Fruit fly (Drosophila melanogaster): ENCODE results near the gene Grip84.

Gene Grip84

DNA sequence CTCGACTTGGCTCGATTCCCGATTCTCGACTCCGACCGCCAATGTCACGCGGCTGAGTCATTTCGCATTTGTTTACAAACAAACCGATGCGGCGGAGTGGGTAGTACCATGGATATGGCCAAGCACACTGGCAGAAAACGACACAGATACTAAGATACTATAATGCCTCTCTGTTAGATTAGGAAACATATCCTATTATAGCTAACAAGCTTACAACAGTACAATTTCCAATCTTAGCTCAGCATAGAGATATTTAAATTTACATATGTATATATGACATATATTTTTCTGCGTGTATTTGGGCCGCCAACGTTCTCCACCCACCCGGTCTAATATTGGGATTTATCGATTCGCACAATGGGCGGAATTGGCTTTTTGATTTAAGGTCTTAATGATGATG is 38.4 kb upstream of the Grip84 start:
- no peak for TF ChIP-seq CG6854 (GFP tag; optimal IDR thresholded peaks at IDR 0.05)
- TF ChIP-seq CG31627 (GFP tag; optimal IDR thresholded peaks at IDR 0.05): peak; percentile 43
- peak; percentile 75 for TF ChIP-seq Met (GFP tag; optimal IDR thresholded peaks at IDR 0.05)
- peak; percentile 37 for TF ChIP-seq Sox102F (GFP tag; optimal IDR thresholded peaks at IDR 0.05)
- TF ChIP-seq cyc (GFP tag; optimal IDR thresholded peaks at IDR 0.05): peak; percentile 66
- TF ChIP-seq CG1621 (tag; optimal IDR thresholded peaks at IDR 0.05): peak; percentile 27
- peak; percentile 65 for TF ChIP-seq CG4318 (GFP tag; optimal IDR thresholded peaks at IDR 0.05)
- TF ChIP-seq Lpt (GFP tag; optimal IDR thresholded peaks at IDR 0.05): peak; percentile 60
- TF ChIP-seq CG8632 (GFP tag; optimal IDR thresholded peaks at IDR 0.05): peak; percentile 21
- TF ChIP-seq salr (GFP tag; optimal IDR thresholded peaks at IDR 0.05): peak; percentile 11 to 79
- peak; percentile 54 for TF ChIP-seq spab (GFP tag; optimal IDR thresholded peaks at IDR 0.05)
- peak; percentile 68 for TF ChIP-seq Ets96B (tag; optimal IDR thresholded peaks at IDR 0.05)
- TF ChIP-seq Hr4 (GFP tag; optimal IDR thresholded peaks at IDR 0.05): peak; percentile 85
- TF ChIP-seq CG8319 (GFP tag; optimal IDR thresholded peaks at IDR 0.05): peak; percentile 54
- peak; percentile 83 for TF ChIP-seq CG32006 (GFP tag; optimal IDR thresholded peaks at IDR 0.05)
- peak; percentile 67 for TF ChIP-seq OdsH (GFP tag; optimal IDR thresholded peaks at IDR 0.05)
- TF ChIP-seq dsx (GFP tag; optimal IDR thresholded peaks at IDR 0.05; ENCODE audit: poor library complexity, severe bottlenecking): peak; percentile 66
- TF ChIP-seq Ets21C (GFP tag; optimal IDR thresholded peaks at IDR 0.05): no peak
- TF ChIP-seq Blimp-1 (GFP tag; optimal IDR thresholded peaks at IDR 0.05): peak; percentile 8
- TF ChIP-seq esn (GFP tag; optimal IDR thresholded peaks at IDR 0.05): peak; percentile 64
- peak; percentile 57 for TF ChIP-seq CG16779 (tag; optimal IDR thresholded peaks at IDR 0.05)
- peak; percentile 12 for TF ChIP-seq Eip93F (GFP tag; optimal IDR thresholded peaks at IDR 0.05)
- peak; percentile 76 for TF ChIP-seq Gug (GFP tag; IDR thresholded peaks at IDR 0.05)
- peak; percentile 48 for TF ChIP-seq Hr39 (GFP tag; optimal IDR thresholded peaks at IDR 0.05)
- peak; percentile 65 for TF ChIP-seq CG6792 (GFP tag; optimal IDR thresholded peaks at IDR 0.05)
- peak; percentile 74 for TF ChIP-seq achi (GFP tag; optimal IDR thresholded peaks at IDR 0.05)
- TF ChIP-seq Smox (GFP tag; optimal IDR thresholded peaks at IDR 0.05): peak; percentile 39
- peak; percentile 58 for TF ChIP-seq CG11902 (GFP tag; optimal IDR thresholded peaks at IDR 0.05)
- no peak for TF ChIP-seq CG9139 (GFP tag; optimal IDR thresholded peaks at IDR 0.05)
- peak; percentile 63 for TF ChIP-seq net (GFP tag; optimal IDR thresholded peaks at IDR 0.05)
- TF ChIP-seq lz (GFP tag; optimal IDR thresholded peaks at IDR 0.05): peak; percentile 70
- peak; percentile 92 for TF ChIP-seq Eip78C (GFP tag)
- peak; percentile 61 for TF ChIP-seq CG6276 (GFP tag; optimal IDR thresholded peaks at IDR 0.05)
- peak; percentile 60 to 61 for TF ChIP-seq ss (GFP tag; optimal IDR thresholded peaks at IDR 0.05)
- TF ChIP-seq dac (GFP tag; optimal IDR thresholded peaks at IDR 0.05): peak; percentile 23
- peak; percentile 69 for TF ChIP-seq Sox14 (GFP tag; optimal IDR thresholded peaks at IDR 0.05)
- TF ChIP-seq svp (GFP tag): peak; percentile 74
- peak; percentile 85 for TF ChIP-seq CG8119 (GFP tag; IDR thresholded peaks at IDR 0.05)
- TF ChIP-seq fd85E (GFP tag; optimal IDR thresholded peaks at IDR 0.05): no peak
- TF ChIP-seq Sox15 (GFP tag; optimal IDR thresholded peaks at IDR 0.05): peak; percentile 42
- TF ChIP-seq vri (GFP tag; optimal IDR thresholded peaks at IDR 0.05): peak; percentile 39
- peak; percentile 83 for TF ChIP-seq topi (GFP tag; optimal IDR thresholded peaks at IDR 0.05)
- TF ChIP-seq pdm3 (GFP tag; optimal IDR thresholded peaks at IDR 0.05): peak; percentile 66
- TF ChIP-seq CG11294 (GFP tag; IDR thresholded peaks at IDR 0.05): peak; percentile 73
- TF ChIP-seq CG10631 (GFP tag; optimal IDR thresholded peaks at IDR 0.05): peak; percentile 81
- TF ChIP-seq Eip75B (GFP tag; optimal IDR thresholded peaks at IDR 0.05): peak; percentile 80
- TF ChIP-seq CG3032 (tag; optimal IDR thresholded peaks at IDR 0.05): peak; percentile 68
- peak; percentile 60 for TF ChIP-seq CG7368 (GFP tag; optimal IDR thresholded peaks at IDR 0.05)
- TF ChIP-seq CG11762 (GFP tag; optimal IDR thresholded peaks at IDR 0.05; ENCODE audit: insufficient read depth): peak; percentile 40
- peak; percentile 55 for TF ChIP-seq fd59A (GFP tag; optimal IDR thresholded peaks at IDR 0.05)
- TF ChIP-seq CG6808 (GFP tag; optimal IDR thresholded peaks at IDR 0.05): peak; percentile 54
- peak; percentile 89 for TF ChIP-seq eg (GFP tag; IDR thresholded peaks at IDR 0.05)
